Worm (Caenorhabditis elegans) whole organism, L4 larva: ENCODE results near the gene C56C10.7.

ENCODE experiments used
- D1046.2 ChIP-seq: fragments of 200-800 bp; sonication (Bioruptor generic); IDR thresholded peaks from 2 replicates; pipeline ENCODE4 v1.3.6; 2022; ENCODE audit warnings: missing genetic modification characterization, missing compliant biosample characterization
- F37D6.2 ChIP-seq: sonication (generic microtip); optimal IDR thresholded peaks from 2 replicates; lab custom pipeline; 2016; ENCODE audit warnings: mild to moderate bottlenecking, missing genetic modification characterization, missing compliant biosample characterization
- R02D3.7 ChIP-seq: fragments of 150-350 bp; sonication (generic microtip); optimal IDR thresholded peaks from 3 replicates; lab custom pipeline; 2014; ENCODE audit warnings: missing biosample characterization, missing genetic modification characterization
- T20F7.1 ChIP-seq: fragments of 200-800 bp; sonication (Bioruptor generic); optimal IDR thresholded peaks from 2 replicates; lab custom pipeline; 2018; ENCODE audit warnings: mild to moderate bottlenecking, missing genetic modification characterization, missing compliant biosample characterization
- Y105C5A.15 ChIP-seq: fragments of 200-800 bp; sonication (Bioruptor generic); IDR thresholded peaks from 2 replicates; pipeline ENCODE4 v1.3.6; 2022; ENCODE audit warnings: missing genetic modification characterization, missing compliant biosample characterization
- ZK337.2 ChIP-seq: fragments of 200-800 bp; sonication (Bioruptor generic); IDR thresholded peaks from 2 replicates; pipeline ENCODE4 v1.3.6; 2022; ENCODE audit warnings: missing genetic modification reagents, missing genetic modification characterization, missing compliant biosample characterization
- aha-1 ChIP-seq: fragments of 150-350 bp; peaks from one replicate; lab custom pipeline; 2014; ENCODE audit warnings: missing biosample characterization, missing genetic modification characterization
- ceh-32 ChIP-seq: sonication (generic microtip); optimal IDR thresholded peaks from 2 replicates; lab custom pipeline; 2016; ENCODE audit warnings: mild to moderate bottlenecking, missing genetic modification characterization, missing compliant biosample characterization; ENCODE audit not compliant: poor library complexity
- daf-16 ChIP-seq, 3 experiments: sonication (generic microtip); optimal IDR thresholded peaks; 2 replicates each; lab custom pipeline; 2016 to 2017; ENCODE audit warnings: missing genetic modification characterization in 3 of 3, missing genetic modification reagents in 3 of 3, mild to moderate bottlenecking in 2 of 3, missing compliant biosample characterization in 2 of 3, missing biosample characterization in 1 of 3, moderate library complexity in 1 of 3
- dmd-6 ChIP-seq: fragments of 200-800 bp; sonication (Bioruptor generic); IDR thresholded peaks from 2 replicates; pipeline ENCODE4 v1.3.6; 2022; ENCODE audit warnings: missing genetic modification reagents, missing genetic modification characterization, missing compliant biosample characterization
- dmd-8 ChIP-seq: fragments of 200-800 bp; sonication (Bioruptor generic); IDR thresholded peaks from 2 replicates; pipeline ENCODE4 v1.3.6; 2022; ENCODE audit warnings: missing genetic modification characterization, missing compliant biosample characterization
- dpl-1 ChIP-seq: fragments of 150-350 bp; optimal IDR thresholded peaks from 2 replicates; lab custom pipeline; 2014; ENCODE audit warnings: missing biosample characterization, missing genetic modification reagents, missing genetic modification characterization
- dve-1 ChIP-seq: sonication (generic microtip); optimal IDR thresholded peaks from 2 replicates; lab custom pipeline; 2017; ENCODE audit warnings: antibody characterized with exemption, mild to moderate bottlenecking, missing genetic modification characterization, missing compliant biosample characterization; ENCODE audit not compliant: insufficient read depth
- egl-27 ChIP-seq: sonication (generic microtip); optimal IDR thresholded peaks from 3 replicates; lab custom pipeline; 2017; ENCODE audit warnings: missing biosample characterization, missing genetic modification reagents, missing genetic modification characterization
- egl-43 ChIP-seq: fragments of 200-800 bp; sonication (Bioruptor generic); IDR thresholded peaks from 2 replicates; pipeline ENCODE4 v1.3.6; 2022; ENCODE audit warnings: missing genetic modification reagents, missing genetic modification characterization, missing compliant biosample characterization
- lim-7 ChIP-seq: fragments of 200-800 bp; sonication (Bioruptor generic); IDR thresholded peaks from 2 replicates; pipeline ENCODE4 v1.3.6; 2022; ENCODE audit warnings: missing genetic modification characterization, missing compliant biosample characterization
- lin-29 ChIP-seq: fragments of 200-800 bp; sonication (Bioruptor generic); IDR thresholded peaks from 2 replicates; pipeline ENCODE4 v1.3.6; 2022; ENCODE audit warnings: missing genetic modification reagents, missing genetic modification characterization, missing compliant biosample characterization
- lin-39 ChIP-seq: fragments of 150-350 bp; optimal IDR thresholded peaks from 2 replicates; lab custom pipeline; 2014; ENCODE audit warnings: missing biosample characterization, missing genetic modification reagents, missing genetic modification characterization
- lsy-2 ChIP-seq, 2 experiments: fragments of 150-350 bp in 1 of 2; sonication (generic microtip) in 1 of 2; optimal IDR thresholded peaks; 2 replicates each; lab custom pipeline; 2014 to 2017; ENCODE audit warnings: missing biosample characterization in 2 of 2, missing genetic modification characterization in 2 of 2
- madf-5 ChIP-seq, 2 experiments: fragments of 200-800 bp; sonication (Bioruptor generic); IDR thresholded peaks; 2 replicates each; pipeline ENCODE4 v1.3.6; 2022; ENCODE audit warnings: missing compliant biosample characterization in 2 of 2, missing genetic modification characterization in 2 of 2
- mdl-1 ChIP-seq, 2 experiments: fragments of 150-350 bp in 1 of 2; sonication (generic microtip) in 1 of 2; optimal IDR thresholded peaks; 2 replicates each; lab custom pipeline; 2014 to 2017; ENCODE audit warnings: missing biosample characterization in 2 of 2, missing genetic modification characterization in 2 of 2
- mdt-29 ChIP-seq: fragments of 200-800 bp; sonication (Bioruptor generic); IDR thresholded peaks from 2 replicates; pipeline ENCODE4 v1.3.6; 2022; ENCODE audit warnings: missing genetic modification reagents, missing genetic modification characterization, missing compliant biosample characterization
- mes-2 ChIP-seq: sonication (generic microtip); optimal IDR thresholded peaks from 2 replicates; lab custom pipeline; 2016; ENCODE audit warnings: missing genotype, mild to moderate bottlenecking, missing genetic modification characterization, missing compliant biosample characterization; ENCODE audit not compliant: poor library complexity, severe bottlenecking
- nhr-111 ChIP-seq: fragments of 200-800 bp; sonication (Bioruptor generic); optimal IDR thresholded peaks from 2 replicates; lab custom pipeline; 2018; ENCODE audit warnings: mild to moderate bottlenecking, missing genetic modification characterization, missing compliant biosample characterization
- nhr-25 ChIP-seq: sonication (generic microtip); optimal IDR thresholded peaks from 2 replicates; lab custom pipeline; 2017; ENCODE audit warnings: missing genetic modification characterization, mild to moderate bottlenecking, missing compliant biosample characterization, antibody characterized with exemption, moderate library complexity, borderline replicate concordance; ENCODE audit not compliant: insufficient read depth
- nhr-28 ChIP-seq: fragments of 150-350 bp; optimal IDR thresholded peaks from 2 replicates; lab custom pipeline; 2014; ENCODE audit warnings: missing biosample characterization, missing genetic modification characterization
- nhr-42 ChIP-seq: fragments of 200-800 bp; sonication (Bioruptor generic); IDR thresholded peaks from 2 replicates; pipeline ENCODE4 v1.3.6; 2022; ENCODE audit warnings: missing genetic modification characterization, missing compliant biosample characterization
- nhr-48 ChIP-seq: sonication (generic microtip); optimal IDR thresholded peaks from 2 replicates; lab custom pipeline; 2016; ENCODE audit warnings: mild to moderate bottlenecking, missing genetic modification characterization, missing compliant biosample characterization
- nhr-6 ChIP-seq: fragments of 150-350 bp; optimal IDR thresholded peaks from 2 replicates; lab custom pipeline; 2014; ENCODE audit warnings: missing biosample characterization, missing genetic modification characterization
- php-3 ChIP-seq: fragments of 200-800 bp; sonication (Bioruptor generic); IDR thresholded peaks from 2 replicates; pipeline ENCODE4 v1.3.6; 2022; ENCODE audit warnings: missing genetic modification reagents, missing genetic modification characterization, missing compliant biosample characterization
- pqm-1 ChIP-seq: sonication (generic microtip); optimal IDR thresholded peaks from 2 replicates; lab custom pipeline; 2017; ENCODE audit warnings: missing biosample characterization, missing genetic modification characterization
- rbr-2 ChIP-seq: sonication (generic microtip); optimal IDR thresholded peaks from 2 replicates; lab custom pipeline; 2016; ENCODE audit warnings: missing genotype, missing genetic modification characterization, missing compliant biosample characterization
- sdz-12 ChIP-seq: fragments of 200-800 bp; sonication (Bioruptor generic); optimal IDR thresholded peaks from 2 replicates; lab custom pipeline; 2018; ENCODE audit warnings: mild to moderate bottlenecking, missing genetic modification characterization, missing compliant biosample characterization
- set-16 ChIP-seq: fragments of 200-800 bp; sonication (Bioruptor generic); IDR thresholded peaks from 2 replicates; pipeline ENCODE4 v1.3.6; 2022; ENCODE audit warnings: missing genetic modification reagents, missing genetic modification characterization, missing compliant biosample characterization
- unc-62 ChIP-seq, 3 experiments: fragments of 150-350 bp in 1 of 3; sonication (generic microtip); optimal IDR thresholded peaks in 2 of 3; peaks in 1 of 3; 1 replicate in 1 of 3; 2 replicates in 2 of 3; lab custom pipeline; 2014 to 2017; ENCODE audit warnings: missing biosample characterization in 3 of 3, missing genetic modification characterization in 3 of 3, missing genetic modification reagents in 3 of 3, missing genotype in 1 of 3
- zfp-2 ChIP-seq: sonication (generic microtip); optimal IDR thresholded peaks from 2 replicates; lab custom pipeline; 2016; ENCODE audit warnings: mild to moderate bottlenecking, missing genetic modification characterization, missing compliant biosample characterization
- ztf-11 ChIP-seq: fragments of 150-350 bp; optimal IDR thresholded peaks from 2 replicates; lab custom pipeline; 2014; ENCODE audit warnings: missing biosample characterization, missing genetic modification characterization

C56C10.7 gene

ce11 chrII:6587264-6587870 lies at the start of gene C56C10.7 (continued):
- TF ChIP-seq php-3 (no peak), set-16 (GFP tag; lab: Robert Waterston, UW) (no peak), lim-7 (no peak), lin-39 (tag; lab: Kevin White, UChicago) (no peak)
- TF ChIP-seq, all 104 proteins: peak for 22

DNA sequence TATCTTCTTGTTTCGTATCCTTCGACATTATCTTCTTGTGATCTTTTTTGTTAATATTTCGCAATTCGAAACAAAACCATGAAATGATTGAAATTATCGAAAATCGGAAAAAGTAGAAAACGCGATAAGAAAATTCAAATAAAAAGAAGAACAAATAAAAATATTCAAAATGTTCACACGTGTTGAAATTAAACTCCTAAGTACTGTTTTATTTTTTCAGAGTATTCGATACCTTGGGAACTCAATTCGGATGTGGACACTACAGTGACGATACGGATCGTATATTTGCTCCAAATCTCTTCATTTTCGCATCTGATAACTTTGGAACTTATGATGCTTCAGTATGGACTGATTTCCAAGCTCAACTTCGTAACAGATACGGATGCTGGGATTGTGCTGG lies 48.8 kb upstream of the C56C10.7 start, which contains the start of gene T19D12.5:
Gene T19D12.5 (minus strand): TSS at position 101 of the 400 bp plus-strand sequence.
- no peak for TF ChIP-seq R02D3.7 (tag; lab: Kevin White, UChicago)
- TF ChIP-seq dpl-1 (GFP tag; lab: Kevin White, UChicago): no peak
- no peak for TF ChIP-seq T20F7.1
- peak; percentile 78 for TF ChIP-seq aha-1 (tag; lab: Kevin White, UChicago)
- TF ChIP-seq ZK337.2 (GFP tag; lab: Robert Waterston, UW): no peak
- TF ChIP-seq mdl-1 (tag; optimal IDR thresholded peaks at IDR 0.05; lab: Kevin White, UChicago): no peak
- no peak for TF ChIP-seq egl-43 (GFP tag; lab: Robert Waterston, UW)
- peak in 1 of 2 experiments; percentile 25 for TF ChIP-seq unc-62 (GFP tag; optimal IDR thresholded peaks at IDR 0.05 in 1 of 2; lab: Kevin White, UChicago)
- no peak for TF ChIP-seq unc-62 (tag; optimal IDR thresholded peaks at IDR 0.05; lab: Kevin White, UChicago)

- peak; percentile 32 for TF ChIP-seq pqm-1 (tag; lab: Kevin White, UChicago)
- TF ChIP-seq mdl-1 (tag; optimal IDR thresholded peaks at IDR 0.05; lab: Kevin White, UChicago): no peak
- TF ChIP-seq, all 104 proteins: peak for 1
Observed at ce11 chrII:6631995-6632394, 44.6 kb upstream of the C56C10.7 start.

DNA sequence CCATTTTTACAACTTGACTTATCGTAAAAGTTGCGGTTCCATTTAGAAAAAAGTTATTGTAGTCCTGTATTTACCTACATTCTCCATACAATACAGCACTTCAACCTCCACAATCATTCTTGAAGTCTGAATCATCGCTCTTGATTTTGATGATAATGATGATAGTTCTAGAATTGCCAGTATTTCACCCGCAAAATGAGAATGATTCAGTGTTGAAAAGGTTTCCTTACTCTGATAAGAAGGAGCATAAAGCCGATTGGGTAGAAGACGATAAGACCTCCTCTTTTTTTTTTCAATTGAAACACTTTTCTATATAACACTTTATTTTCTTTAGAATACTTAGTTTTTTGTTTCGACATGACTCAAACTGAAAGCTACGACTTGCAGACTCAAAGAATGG lies 43.4 kb upstream of the C56C10.7 start, which contains the start of gene T19D12.4:
Gene T19D12.4 (plus strand): TSS at position 295 of the 400 bp plus-strand sequence.
- no peak for TF ChIP-seq nhr-111 (GFP tag; lab: Kevin White, UChicago)
- peak; percentile 60 for TF ChIP-seq pqm-1 (tag; lab: Kevin White, UChicago)
- 0 out of 2 replicates have a peak, but pooled peaks have one; percentile 10 for TF ChIP-seq dmd-6 (GFP tag; lab: Robert Waterston, UW)
- peak; percentile 27 for TF ChIP-seq nhr-6 (tag; lab: Kevin White, UChicago)

- TF ChIP-seq R02D3.7 (tag; lab: Kevin White, UChicago) (no peak), dmd-8 (GFP tag; lab: Robert Waterston, UW) (no peak), F37D6.2 (tag; lab: Kevin White, UChicago) (no peak), D1046.2 (GFP tag; lab: Robert Waterston, UW) (no peak), daf-16 (GFP tag; optimal IDR thresholded peaks at IDR 0.05; lab: Kevin White, UChicago) (no peak), daf-16 (tag; optimal IDR thresholded peaks at IDR 0.05; lab: Kevin White, UChicago) (peak; percentile 1), ceh-32 (tag; lab: Kevin White, UChicago) (no peak), lsy-2 (tag; optimal IDR thresholded peaks at IDR 0.05; lab: Kevin White, UChicago) (no peak), nhr-28 (peak; percentile 52), mdt-29 (GFP tag; lab: Robert Waterston, UW) (no peak), madf-5 (GFP tag; IDR thresholded peaks at IDR 0.05; lab: Robert Waterston, UW) (no peak), zfp-2 (no peak), ZK337.2 (GFP tag; lab: Robert Waterston, UW) (no peak), lin-29 (GFP tag; lab: Robert Waterston, UW) (no peak), nhr-25 (no peak), T20F7.1 (peak; percentile 26), dmd-6 (GFP tag; lab: Robert Waterston, UW) (peak; percentile 35; the same call in 1 of the 2 replicates), mes-2 (tag; lab: Kevin White, UChicago) (no peak), Y105C5A.15 (GFP tag; lab: Robert Waterston, UW) (no peak), sdz-12 (GFP tag; lab: Kevin White, UChicago) (no peak), dve-1 (no peak), php-3 (no peak), lin-39 (tag; lab: Kevin White, UChicago) (no peak), pqm-1 (tag; lab: Kevin White, UChicago) (peak; percentile 59), ztf-11 (no peak), nhr-42 (GFP tag; lab: Robert Waterston, UW) (no peak), egl-27 (no peak), nhr-48 (tag; lab: Kevin White, UChicago) (no peak), rbr-2 (tag; lab: Kevin White, UChicago) (no peak)
Observed at ce11 chrII:6629775-6630174, 42.4 kb upstream of the C56C10.7 start.
